Worm (Caenorhabditis elegans): ENCODE measurements around the gene F17C11.4.

The F17C11.4 gene

DNA sequence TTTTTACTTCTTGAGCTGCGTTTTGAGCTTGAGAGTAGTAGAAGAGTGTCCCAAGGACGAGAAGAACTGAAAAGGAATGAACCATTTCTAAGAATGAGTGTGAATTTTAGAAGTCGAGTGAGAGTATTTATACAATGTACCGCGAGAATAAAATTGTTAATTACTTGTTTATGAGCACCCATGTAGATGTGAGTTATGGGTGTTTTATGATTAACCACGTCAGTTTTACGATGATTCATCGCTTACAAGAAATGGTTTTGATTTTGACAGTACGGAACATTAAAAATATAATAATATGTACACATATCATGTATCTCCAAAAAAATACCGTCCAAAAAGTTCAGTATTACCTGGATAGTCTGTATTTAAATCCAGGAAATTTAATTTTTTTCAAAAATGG, 2.7 kb downstream of the F17C11.4 start, which contains the start of gene clec-221:
Gene clec-221 (minus strand): TSS at position 101 of the 400 bp plus-strand sequence.
- no peak for TF ChIP-seq mec-3 (tag; optimal IDR thresholded peaks at IDR 0.05; ENCODE audit: borderline replicate concordance)
- TF ChIP-seq pat-9 (tag; optimal IDR thresholded peaks at IDR 0.05), result no peak
- no peak for TF ChIP-seq pag-3 (tag; optimal IDR thresholded peaks at IDR 0.05; ENCODE audit: borderline replicate concordance)
- TF ChIP-seq ets-4 (tag; optimal IDR thresholded peaks at IDR 0.05), result no peak
- TF ChIP-seq pax-1 (tag; optimal IDR thresholded peaks at IDR 0.05), result no peak
- TF ChIP-seq F13H6.1 (tag; optimal IDR thresholded peaks at IDR 0.05), result no peak
- no peak for TF ChIP-seq sox-2 (GFP tag; IDR thresholded peaks at IDR 0.05)
- TF ChIP-seq pqm-1 (tag; optimal IDR thresholded peaks at IDR 0.05), result no peak
- TF ChIP-seq ceh-34 (tag; optimal IDR thresholded peaks at IDR 0.05), result no peak
- TF ChIP-seq pros-1 (tag; optimal IDR thresholded peaks at IDR 0.05), result no peak
- TF ChIP-seq dve-1 (tag; optimal IDR thresholded peaks at IDR 0.05), result no peak
- no peak for TF ChIP-seq odd-2 (tag; optimal IDR thresholded peaks at IDR 0.05)
- TF ChIP-seq hlh-8 (tag; optimal IDR thresholded peaks at IDR 0.05), result no peak
- TF ChIP-seq pha-4 (tag; optimal IDR thresholded peaks at IDR 0.05), result no peak
- TF ChIP-seq lim-6 (tag; optimal IDR thresholded peaks at IDR 0.05), result no peak
- TF ChIP-seq K09A11.1 (tag; optimal IDR thresholded peaks at IDR 0.05; ENCODE audit: insufficient read depth), result no peak

DNA sequence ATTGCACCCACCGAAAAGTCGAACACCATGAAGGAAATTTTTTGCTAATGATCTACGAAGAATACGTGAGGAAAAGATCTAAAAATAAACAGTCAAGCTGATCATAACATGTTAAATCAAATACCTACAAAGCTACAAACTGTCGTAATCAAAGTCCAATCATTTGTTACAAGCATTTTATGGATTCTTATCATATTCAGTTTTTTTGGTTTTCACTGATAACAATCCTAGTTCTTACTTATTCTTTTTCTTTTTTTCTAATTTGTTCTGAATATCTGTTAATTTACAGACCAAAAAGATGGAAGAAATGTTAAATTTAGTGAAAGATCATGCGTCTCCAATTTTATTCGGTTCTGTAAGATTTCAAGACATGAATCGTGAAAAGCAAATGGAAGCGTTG, 3.2 kb downstream of the F17C11.4 start, which contains the start of gene F17C11.6:
Gene F17C11.6 (plus strand): TSS at position 290 of the 400 bp plus-strand sequence.
- TF ChIP-seq unc-55 (GFP tag; optimal IDR thresholded peaks at IDR 0.05) (no peak), odd-2 (tag; optimal IDR thresholded peaks at IDR 0.05) (no peak), madf-2 (tag; optimal IDR thresholded peaks at IDR 0.05) (no peak), ceh-22 (tag; optimal IDR thresholded peaks at IDR 0.05) (no peak), tbx-7 (tag; optimal IDR thresholded peaks at IDR 0.05) (no peak), fax-1 (tag; optimal IDR thresholded peaks at IDR 0.05) (no peak), eyg-1 (tag; optimal IDR thresholded peaks at IDR 0.05) (no peak), ets-4 (tag; optimal IDR thresholded peaks at IDR 0.05) (no peak)

DNA sequence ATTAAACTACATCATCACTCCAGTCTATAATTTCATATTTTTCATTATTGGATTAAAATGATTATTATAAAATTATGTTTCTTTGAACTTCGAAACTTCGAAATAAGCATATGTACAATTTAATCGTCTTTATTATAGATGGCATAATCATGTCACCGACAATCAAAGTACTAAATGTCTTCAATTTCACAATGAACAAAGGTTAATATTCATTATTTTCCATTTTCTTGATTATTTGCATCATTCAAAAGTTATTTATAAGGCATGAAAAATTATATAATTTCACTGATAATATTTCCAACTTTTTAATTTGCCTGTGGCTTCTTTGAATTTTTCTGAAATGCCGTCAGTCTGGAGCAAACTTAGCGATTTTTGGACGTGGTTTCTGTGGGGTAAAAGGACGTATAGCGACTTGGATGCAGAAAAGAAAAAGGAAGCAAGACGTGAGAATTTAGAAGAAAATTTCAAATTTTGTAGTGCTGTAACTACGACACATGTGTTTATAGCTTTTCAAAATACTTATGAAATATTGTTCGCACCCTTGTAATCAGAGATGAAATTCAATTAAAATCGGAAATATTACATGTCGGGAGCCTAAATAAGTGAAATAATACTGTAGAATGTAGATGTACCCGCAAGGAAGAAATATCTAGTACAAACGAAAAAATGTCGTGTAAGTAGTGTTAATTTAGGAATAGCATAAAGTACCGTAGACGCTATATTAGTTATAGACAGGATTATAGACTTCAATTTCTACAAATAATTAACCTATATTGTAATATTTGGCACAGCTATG, 4.2 kb downstream of the F17C11.4 start, which contains the start of gene F17C11.13:
Gene F17C11.13 (plus strand): TSS at position 243 of the 796 bp plus-strand sequence.
- TF ChIP-seq sdc-2 (tag; optimal IDR thresholded peaks at IDR 0.05) (no peak), unc-3 (GFP tag; conservative IDR thresholded peaks at IDR 0.05) (no peak), unc-3 (tag; optimal IDR thresholded peaks at IDR 0.05) (no peak), elt-2 (tag; optimal IDR thresholded peaks at IDR 0.05) (no peak), zip-5 (tag; optimal IDR thresholded peaks at IDR 0.05) (no peak), ceh-6 (GFP tag; optimal IDR thresholded peaks at IDR 0.05) (no peak), elt-4 (tag; optimal IDR thresholded peaks at IDR 0.05) (no peak), pha-2 (tag; optimal IDR thresholded peaks at IDR 0.05) (no peak), pqm-1 (tag; optimal IDR thresholded peaks at IDR 0.05) (no peak)

- no peak for TF ChIP-seq dve-1 (tag; optimal IDR thresholded peaks at IDR 0.05)
- no peak for TF ChIP-seq K09A11.1 (tag; optimal IDR thresholded peaks at IDR 0.05; ENCODE audit: insufficient read depth)
- TF ChIP-seq elt-4 (tag; optimal IDR thresholded peaks at IDR 0.05), result no peak
- TF ChIP-seq lim-6 (tag; optimal IDR thresholded peaks at IDR 0.05), result no peak
- no peak for TF ChIP-seq elt-2 (tag; optimal IDR thresholded peaks at IDR 0.05)
- no peak for TF ChIP-seq ceh-45 (GFP tag; IDR thresholded peaks at IDR 0.05)
- TF ChIP-seq hlh-8 (tag; optimal IDR thresholded peaks at IDR 0.05), result no peak
- no peak for TF ChIP-seq ceh-22 (tag; optimal IDR thresholded peaks at IDR 0.05)
- no peak for TF ChIP-seq ama-1 (optimal IDR thresholded peaks at IDR 0.05)
- TF ChIP-seq pros-1 (tag; optimal IDR thresholded peaks at IDR 0.05), result no peak
- no peak for TF ChIP-seq ceh-30 (tag; optimal IDR thresholded peaks at IDR 0.05)
- no peak for TF ChIP-seq syd-9 (tag; optimal IDR thresholded peaks at IDR 0.05)
- TF ChIP-seq sdc-2 (tag; optimal IDR thresholded peaks at IDR 0.05), result no peak
- no peak for TF ChIP-seq ceh-6 (GFP tag; optimal IDR thresholded peaks at IDR 0.05)
Measured at ce11 chrV:10958322-10958900, 6.8 kb downstream of the F17C11.4 start, which contains the start of gene pigt-1. TSS of gene pigt-1 (minus strand) at chrV:10958821.
